Worm (Caenorhabditis elegans) whole organism, L4 larva: ENCODE results near the gene Y73C8B.2.

Experiments used
- F10B5.3 ChIP-seq: sonication (generic microtip); optimal IDR thresholded peaks from 2 replicates; lab custom pipeline; 2016; ENCODE audit warnings: mild to moderate bottlenecking, missing genetic modification characterization, missing compliant biosample characterization
- F26F4.8 ChIP-seq: fragments of 200-800 bp; sonication (Bioruptor generic); conservative IDR thresholded peaks from 2 replicates; pipeline ENCODE4 v1.3.6; 2022; ENCODE audit warnings: missing genetic modification characterization, missing compliant biosample characterization
- Y105C5A.15 ChIP-seq: fragments of 200-800 bp; sonication (Bioruptor generic); IDR thresholded peaks from 2 replicates; pipeline ENCODE4 v1.3.6; 2022; ENCODE audit warnings: missing genetic modification characterization, missing compliant biosample characterization
- Y48G9A.11 ChIP-seq: fragments of 200-800 bp; sonication (Bioruptor generic); IDR thresholded peaks from 2 replicates; pipeline ENCODE4 v1.3.6; 2022; ENCODE audit warnings: missing genetic modification reagents, missing genetic modification characterization, missing compliant biosample characterization
- aha-1 ChIP-seq: fragments of 150-350 bp; peaks from one replicate; lab custom pipeline; 2014; ENCODE audit warnings: missing biosample characterization, missing genetic modification characterization
- arid-1 ChIP-seq: fragments of 200-800 bp; sonication (Bioruptor generic); conservative IDR thresholded peaks from 2 replicates; pipeline ENCODE4 v1.3.6; 2022; ENCODE audit warnings: missing genetic modification reagents, missing genetic modification characterization, missing compliant biosample characterization
- ceh-28 ChIP-seq: fragments of 150-350 bp; optimal IDR thresholded peaks from 2 replicates; lab custom pipeline; 2014; ENCODE audit warnings: missing biosample characterization, missing genetic modification reagents, missing genetic modification characterization
- ceh-44 ChIP-seq: fragments of 200-800 bp; sonication (Bioruptor generic); IDR thresholded peaks from 2 replicates; pipeline ENCODE4 v1.3.6; 2022; ENCODE audit warnings: missing genetic modification reagents, missing genetic modification characterization, missing compliant biosample characterization
- ceh-82 ChIP-seq: sonication (generic microtip); optimal IDR thresholded peaks from 2 replicates; lab custom pipeline; 2017; ENCODE audit warnings: missing biosample characterization, missing genetic modification characterization
- ctbp-1 ChIP-seq: fragments of 200-800 bp; sonication (Bioruptor generic); IDR thresholded peaks from 2 replicates; pipeline ENCODE4 v1.3.6; 2022; ENCODE audit warnings: missing genetic modification reagents, missing genetic modification characterization, missing compliant biosample characterization
- dmd-8 ChIP-seq: fragments of 200-800 bp; sonication (Bioruptor generic); IDR thresholded peaks from 2 replicates; pipeline ENCODE4 v1.3.6; 2022; ENCODE audit warnings: missing genetic modification characterization, missing compliant biosample characterization
- dmd-9 ChIP-seq: fragments of 200-800 bp; sonication (Bioruptor generic); IDR thresholded peaks from 2 replicates; pipeline ENCODE4 v1.3.6; 2022; ENCODE audit warnings: missing genetic modification reagents, missing genetic modification characterization, missing compliant biosample characterization
- egl-27 ChIP-seq: sonication (generic microtip); optimal IDR thresholded peaks from 3 replicates; lab custom pipeline; 2017; ENCODE audit warnings: missing biosample characterization, missing genetic modification reagents, missing genetic modification characterization
- hmg-1.1 ChIP-seq: fragments of 200-800 bp; sonication (Bioruptor generic); IDR thresholded peaks from 2 replicates; pipeline ENCODE4 v1.3.6; 2022; ENCODE audit warnings: missing genetic modification reagents, missing genetic modification characterization, missing compliant biosample characterization
- lin-15B ChIP-seq: fragments of 150-350 bp; sonication (generic microtip); optimal IDR thresholded peaks from 3 replicates; lab custom pipeline; 2014; ENCODE audit warnings: missing biosample characterization, missing genetic modification characterization
- lin-29 ChIP-seq: fragments of 200-800 bp; sonication (Bioruptor generic); IDR thresholded peaks from 2 replicates; pipeline ENCODE4 v1.3.6; 2022; ENCODE audit warnings: missing genetic modification reagents, missing genetic modification characterization, missing compliant biosample characterization
- madf-9 ChIP-seq: fragments of 200-800 bp; sonication (Bioruptor generic); conservative IDR thresholded peaks from 2 replicates; pipeline ENCODE4 v1.3.6; 2022; ENCODE audit warnings: missing genetic modification reagents, missing genetic modification characterization, missing compliant biosample characterization
- nhr-25 ChIP-seq: sonication (generic microtip); optimal IDR thresholded peaks from 2 replicates; lab custom pipeline; 2017; ENCODE audit warnings: missing genetic modification characterization, mild to moderate bottlenecking, missing compliant biosample characterization, antibody characterized with exemption, moderate library complexity, borderline replicate concordance; ENCODE audit not compliant: insufficient read depth
- nhr-41 ChIP-seq: fragments of 200-800 bp; sonication (Bioruptor generic); IDR thresholded peaks from 2 replicates; pipeline ENCODE4 v1.3.6; 2022; ENCODE audit warnings: missing genetic modification reagents, missing genetic modification characterization, missing compliant biosample characterization
- nhr-76 ChIP-seq: fragments of 150-350 bp; optimal IDR thresholded peaks from 2 replicates; lab custom pipeline; 2014; ENCODE audit warnings: missing biosample characterization, missing genetic modification characterization
- php-3 ChIP-seq: fragments of 200-800 bp; sonication (Bioruptor generic); IDR thresholded peaks from 2 replicates; pipeline ENCODE4 v1.3.6; 2022; ENCODE audit warnings: missing genetic modification reagents, missing genetic modification characterization, missing compliant biosample characterization
- saeg-2 ChIP-seq: fragments of 200-800 bp; sonication (Bioruptor generic); IDR thresholded peaks from 2 replicates; pipeline ENCODE4 v1.3.6; 2022; ENCODE audit warnings: missing genetic modification reagents, missing genetic modification characterization, missing compliant biosample characterization
- sdz-12 ChIP-seq: fragments of 200-800 bp; sonication (Bioruptor generic); optimal IDR thresholded peaks from 2 replicates; lab custom pipeline; 2018; ENCODE audit warnings: mild to moderate bottlenecking, missing genetic modification characterization, missing compliant biosample characterization
- set-16 ChIP-seq: fragments of 200-800 bp; sonication (Bioruptor generic); IDR thresholded peaks from 2 replicates; pipeline ENCODE4 v1.3.6; 2022; ENCODE audit warnings: missing genetic modification reagents, missing genetic modification characterization, missing compliant biosample characterization
- snpc-1.2 ChIP-seq: fragments of 200-800 bp; sonication (Bioruptor generic); IDR thresholded peaks from 2 replicates; pipeline ENCODE4 v1.3.6; 2022; ENCODE audit warnings: missing genetic modification reagents, missing genetic modification characterization, missing compliant biosample characterization
- snpc-4 ChIP-seq: fragments of 150-350 bp; optimal IDR thresholded peaks from 2 replicates; lab custom pipeline; 2014; ENCODE audit warnings: missing biosample characterization, missing genetic modification characterization
- spr-3 ChIP-seq: fragments of 200-800 bp; sonication (Bioruptor generic); optimal IDR thresholded peaks from 2 replicates; lab custom pipeline; 2018; ENCODE audit warnings: mild to moderate bottlenecking, missing genetic modification characterization, missing compliant biosample characterization
- tag-97 ChIP-seq: fragments of 200-800 bp; sonication (Bioruptor generic); IDR thresholded peaks from 2 replicates; pipeline ENCODE4 v1.3.6; 2022; ENCODE audit warnings: missing genetic modification characterization, missing compliant biosample characterization
- unc-62 ChIP-seq, 3 experiments: fragments of 150-350 bp in 1 of 3; sonication (generic microtip); optimal IDR thresholded peaks in 2 of 3; peaks in 1 of 3; 1 replicate in 1 of 3; 2 replicates in 2 of 3; lab custom pipeline; 2014 to 2017; ENCODE audit warnings: missing biosample characterization in 3 of 3, missing genetic modification characterization in 3 of 3, missing genetic modification reagents in 3 of 3, missing genotype in 1 of 3
- zag-1 ChIP-seq: fragments of 150-350 bp; optimal IDR thresholded peaks from 2 replicates; lab custom pipeline; 2014; ENCODE audit warnings: missing biosample characterization, missing genetic modification characterization

Y73C8B.2 gene

DNA sequence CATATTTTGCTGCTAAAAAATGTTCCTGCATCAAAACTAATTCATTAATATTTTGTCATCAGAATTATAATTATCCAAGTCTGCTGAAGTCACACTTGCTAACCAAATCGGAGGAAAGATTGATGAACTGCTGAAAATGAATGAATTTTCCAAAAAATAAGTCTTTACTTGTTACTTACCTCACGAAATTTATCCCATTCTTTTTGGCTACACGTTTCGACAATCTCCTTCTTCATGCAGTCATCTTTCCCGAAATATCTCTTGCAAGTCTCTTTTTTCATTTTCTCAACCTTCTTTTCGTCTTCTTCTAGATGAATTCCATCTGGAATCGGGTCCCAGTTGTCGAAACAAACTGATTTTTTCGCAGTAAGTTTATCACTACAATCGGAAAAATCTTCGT is 36.4 kb downstream of the Y73C8B.2 start:
- no peak for TF ChIP-seq Y105C5A.15 (GFP tag; lab: Robert Waterston, UW)
- TF ChIP-seq aha-1 (tag; lab: Kevin White, UChicago), result peak; percentile 6
- peak in 1 of 2 experiments; percentile 94 for TF ChIP-seq unc-62 (GFP tag; optimal IDR thresholded peaks at IDR 0.05 in 1 of 2; lab: Kevin White, UChicago)
- TF ChIP-seq unc-62 (tag; optimal IDR thresholded peaks at IDR 0.05; lab: Kevin White, UChicago), result no peak
- no peak for TF ChIP-seq F10B5.3 (tag; lab: Kevin White, UChicago)
- no peak for TF ChIP-seq lin-15B (tag; lab: Kevin White, UChicago)
- TF ChIP-seq, all 104 proteins: peak for 2

- TF ChIP-seq unc-62 (GFP tag; optimal IDR thresholded peaks at IDR 0.05 in 1 of 2; lab: Kevin White, UChicago) (peak in 1 of 2 experiments; percentile 78), unc-62 (tag; optimal IDR thresholded peaks at IDR 0.05; lab: Kevin White, UChicago) (no peak), php-3 (no peak), arid-1 (GFP tag; lab: Robert Waterston, UW) (no peak), ctbp-1 (no peak), tag-97 (no peak)
These were observed 38.0 kb downstream of the Y73C8B.2 start, which contains the start of gene exh-1 for ce11 chrV:3156786-3157185. Gene exh-1 (plus strand): TSS chrV:3157086.

DNA sequence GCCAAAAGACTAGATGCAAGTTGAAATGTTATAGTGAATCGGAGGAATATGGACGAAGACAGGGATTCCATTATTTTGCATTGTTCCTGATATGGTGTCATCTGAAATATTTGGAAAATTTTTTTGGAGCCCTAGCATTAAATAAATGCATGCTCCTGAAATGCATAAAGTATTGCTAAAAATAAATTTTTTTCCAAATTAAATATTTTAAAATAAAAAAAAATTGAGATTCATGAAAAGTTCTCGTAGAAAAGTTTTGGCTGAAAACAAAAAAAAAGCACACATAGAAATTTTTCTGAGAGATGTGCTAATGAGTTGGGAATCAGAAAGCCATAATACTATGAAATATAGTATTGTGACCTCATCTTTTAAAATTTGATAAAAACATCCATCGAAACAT is 39.7 kb downstream of the Y73C8B.2 start, which contains the start of gene srab-7:
Gene srab-7 (minus strand): TSS at position 101 of the 400 bp plus-strand sequence.
- TF ChIP-seq ceh-28 (tag; lab: Kevin White, UChicago) (no peak), hmg-1.1 (GFP tag; lab: Robert Waterston, UW) (no peak), egl-27 (tag; lab: Kevin White, UChicago) (no peak), F26F4.8 (GFP tag; lab: Robert Waterston, UW) (no peak)

- TF ChIP-seq snpc-4 (tag; lab: Kevin White, UChicago) (no peak), sdz-12 (GFP tag; lab: Kevin White, UChicago) (no peak)
These were observed 42.9 kb downstream of the Y73C8B.2 start, which contains the start of gene srab-6 for ce11 chrV:3151862-3152261. Gene srab-6 (minus strand): TSS chrV:3151962.

- TF ChIP-seq saeg-2 (GFP tag; lab: Robert Waterston, UW) (0 out of 2 replicates have a peak, but pooled peaks have one; percentile 38), nhr-41 (0 out of 2 replicates have a peak, but pooled peaks have one; percentile 6), spr-3 (no peak), nhr-76 (tag; lab: Kevin White, UChicago) (no peak), set-16 (GFP tag; lab: Robert Waterston, UW) (peak; percentile 91), dmd-9 (GFP tag; lab: Robert Waterston, UW) (no peak), dmd-8 (GFP tag; lab: Robert Waterston, UW) (no peak), nhr-25 (tag; lab: Kevin White, UChicago) (no peak), madf-9 (no peak), lin-29 (no peak), ceh-44 (GFP tag; lab: Robert Waterston, UW) (no peak), zag-1 (tag; lab: Kevin White, UChicago) (no peak), snpc-1.2 (GFP tag; lab: Robert Waterston, UW) (no peak), ceh-82 (tag; lab: Kevin White, UChicago) (no peak), aha-1 (tag; lab: Kevin White, UChicago) (peak; percentile 73)
These were observed 44.8 kb downstream of the Y73C8B.2 start for ce11 chrV:3149910-3150428.

DNA sequence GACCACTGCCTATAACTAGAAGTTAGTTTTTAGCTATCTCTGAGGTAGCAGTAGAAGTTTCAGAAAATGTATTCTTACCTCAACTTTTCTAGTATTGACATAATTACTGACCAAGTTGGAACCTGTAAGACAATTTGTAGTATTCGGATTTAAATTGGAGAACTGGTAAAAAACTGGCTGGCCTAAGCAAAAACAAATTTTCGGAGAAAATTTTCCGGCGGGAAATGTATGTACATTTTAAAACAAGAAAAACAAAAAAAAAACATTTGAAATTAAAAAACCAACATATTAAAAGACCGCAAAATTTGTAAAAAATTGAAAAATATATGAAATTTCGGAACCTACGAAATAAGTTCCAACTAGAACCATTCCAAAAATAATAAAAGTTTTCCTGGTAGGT is 47.9 kb downstream of the Y73C8B.2 start, which contains the start of gene srab-11:
Gene srab-11 (minus strand): TSS at position 101 of the 400 bp plus-strand sequence.
- no peak for TF ChIP-seq Y48G9A.11
- TF ChIP-seq aha-1 (tag; lab: Kevin White, UChicago), result peak; percentile 6
